Fruit fly (Drosophila melanogaster): ENCODE measurements around the gene para.
A peak's percentile ranks its signal among the peaks of the same experiment; 100 is the strongest.

Gene para

dm6 chrX:16441245-16441644 lies 91.7 kb downstream of the para start, which contains the start of the genes Cdc50 and rngo (continued):
- no peak for TF ChIP-seq CG31365 (tag; optimal IDR thresholded peaks at IDR 0.05)
- no peak for TF ChIP-seq CG6175 (GFP tag; IDR thresholded peaks at IDR 0.05)
- TF ChIP-seq Blimp-1 (GFP tag; optimal IDR thresholded peaks at IDR 0.05), result no peak
- TF ChIP-seq CG10366 (GFP tag; IDR thresholded peaks at IDR 0.05), result no peak
- TF ChIP-seq Fer2 (tag; optimal IDR thresholded peaks at IDR 0.05), result no peak
- TF ChIP-seq Hr78 (GFP tag; optimal IDR thresholded peaks at IDR 0.05), result no peak
- no peak for TF ChIP-seq klu (GFP tag; IDR thresholded peaks at IDR 0.05)
- TF ChIP-seq Fer1 (GFP tag; optimal IDR thresholded peaks at IDR 0.05), result peak; percentile 31
- no peak for TF ChIP-seq ro (GFP tag; IDR thresholded peaks at IDR 0.05)
- no peak for TF ChIP-seq CG1233 (GFP tag; optimal IDR thresholded peaks at IDR 0.05)
- TF ChIP-seq CG1024 (GFP tag; IDR thresholded peaks at IDR 0.05), result no peak
- peak; percentile 43 for TF ChIP-seq Elba2 (GFP tag; optimal IDR thresholded peaks at IDR 0.05)
- TF ChIP-seq CG7372 (GFP tag; IDR thresholded peaks at IDR 0.05), result no peak
- no peak for TF ChIP-seq CG3065 (GFP tag; optimal IDR thresholded peaks at IDR 0.05)
- peak; percentile 99 for TF ChIP-seq Dll (GFP tag; IDR thresholded peaks at IDR 0.05; ENCODE audit: partially characterized antibody)
- TF ChIP-seq al (GFP tag; IDR thresholded peaks at IDR 0.05), result no peak
- TF ChIP-seq CG11560 (tag; IDR thresholded peaks at IDR 0.05), result no peak
- TF ChIP-seq nom (GFP tag; optimal IDR thresholded peaks at IDR 0.05), result no peak
- no peak for TF ChIP-seq CHES-1-like (GFP tag; optimal IDR thresholded peaks at IDR 0.05)
- peak; percentile 33 for TF ChIP-seq CG3281 (GFP tag; optimal IDR thresholded peaks at IDR 0.05)
- peak; percentile 1 for TF ChIP-seq luna (GFP tag; optimal IDR thresholded peaks at IDR 0.05)
- TF ChIP-seq YL-1 (GFP tag; optimal IDR thresholded peaks at IDR 0.05), result peak; percentile 63
- no peak for TF ChIP-seq dysf (GFP tag; IDR thresholded peaks at IDR 0.05)
- TF ChIP-seq CG5180 (GFP tag; optimal IDR thresholded peaks at IDR 0.05), result no peak
- TF ChIP-seq CG18476 (GFP tag; optimal IDR thresholded peaks at IDR 0.05), result no peak
- TF ChIP-seq hb (GFP tag; IDR thresholded peaks at IDR 0.05; ENCODE audit: partially characterized antibody), result peak; percentile 97
- no peak for TF ChIP-seq Awh (GFP tag; IDR thresholded peaks at IDR 0.05)
- TF ChIP-seq CG8388 (GFP tag; optimal IDR thresholded peaks at IDR 0.05), result no peak
- TF ChIP-seq CG6765 (GFP tag; optimal IDR thresholded peaks at IDR 0.05), result no peak
- no peak for TF ChIP-seq CG11085 (GFP tag; IDR thresholded peaks at IDR 0.05)
- TF ChIP-seq CG4282 (GFP tag; optimal IDR thresholded peaks at IDR 0.05), result no peak
- no peak for TF ChIP-seq wdn (GFP tag; IDR thresholded peaks at IDR 0.05)
- TF ChIP-seq CG30020 (tag; optimal IDR thresholded peaks at IDR 0.05), result peak; percentile 64
- TF ChIP-seq hth (optimal IDR thresholded peaks at IDR 0.05), result no peak
- TF ChIP-seq CG12219 (GFP tag; optimal IDR thresholded peaks at IDR 0.05), result no peak
- TF ChIP-seq da (GFP tag; optimal IDR thresholded peaks at IDR 0.05), result no peak
- TF ChIP-seq Nf-YA (GFP tag; IDR thresholded peaks at IDR 0.05), result no peak
- no peak for TF ChIP-seq CG4730 (GFP tag; IDR thresholded peaks at IDR 0.05)
- no peak for TF ChIP-seq Rx (GFP tag; IDR thresholded peaks at IDR 0.05)
- no peak for TF ChIP-seq CG33557 (GFP tag; optimal IDR thresholded peaks at IDR 0.05)
- TF ChIP-seq CG10209 (GFP tag; optimal IDR thresholded peaks at IDR 0.05), result no peak
- TF ChIP-seq Dbx (GFP tag; IDR thresholded peaks at IDR 0.05), result no peak
- peak; percentile 37 for TF ChIP-seq HmgZ (tag; optimal IDR thresholded peaks at IDR 0.05)
- no peak for TF ChIP-seq otp (GFP tag; IDR thresholded peaks at IDR 0.05)
- TF ChIP-seq ERR (GFP tag; optimal IDR thresholded peaks at IDR 0.05), result no peak
- no peak for TF ChIP-seq chm (GFP tag; IDR thresholded peaks at IDR 0.05)
- peak in 1 of 3 experiments; percentile 64 for TF ChIP-seq Stat92E (GFP tag; optimal IDR thresholded peaks at IDR 0.05)
- TF ChIP-seq CG14965 (GFP tag; optimal IDR thresholded peaks at IDR 0.05; ENCODE audit: borderline replicate concordance), result no peak
- no peak for TF ChIP-seq CG14050 (GFP tag; IDR thresholded peaks at IDR 0.05)
- TF ChIP-seq ken (GFP tag; IDR thresholded peaks at IDR 0.05), result no peak
- TF ChIP-seq rib (GFP tag; IDR thresholded peaks at IDR 0.05), result no peak
- TF ChIP-seq br (optimal IDR thresholded peaks at IDR 0.05), result no peak
- no peak for TF ChIP-seq CG2875 (GFP tag; optimal IDR thresholded peaks at IDR 0.05)

Data from whole organism, embryonic.